Fruit fly (Drosophila melanogaster) whole organism, wandering third instar larva: Measurements from ENCODE around the gene hay.

Source experiments
- Abd-B ChIP-seq: fragments of >200 bp; optimal IDR thresholded peaks from 2 replicates; lab custom pipeline; 2017; ENCODE audit warnings: missing biosample characterization, missing genetic modification characterization
- CG9705 ChIP-seq: fragments of 200-800 bp; sonication (Bioruptor generic); optimal IDR thresholded peaks from 2 replicates; lab custom pipeline; 2018; ENCODE audit warnings: missing biosample characterization, mild to moderate bottlenecking, missing genetic modification characterization
- CrebA ChIP-seq: fragments of 200-800 bp; sonication (Bioruptor generic); optimal IDR thresholded peaks from 2 replicates; lab custom pipeline; 2016; ENCODE audit warnings: missing biosample characterization, mild to moderate bottlenecking, missing genetic modification characterization, borderline replicate concordance
- Dfd ChIP-seq: fragments of >200 bp; optimal IDR thresholded peaks from 2 replicates; lab custom pipeline; 2017; ENCODE audit warnings: missing biosample characterization, missing genetic modification characterization
- Dif ChIP-seq: fragments of 200-275, 200-300 bp; sonication (Bioruptor generic); optimal IDR thresholded peaks from 2 replicates; lab custom pipeline; 2018; ENCODE audit warnings: missing biosample characterization, missing genetic modification characterization; ENCODE audit not compliant: partially characterized antibody
- GATAd ChIP-seq: sonication (Bioruptor generic); optimal IDR thresholded peaks from 2 replicates; lab custom pipeline; 2016; ENCODE audit warnings: missing biosample characterization, missing genetic modification characterization
- HLH106 ChIP-seq: fragments of 200-800 bp; optimal IDR thresholded peaks from 3 replicates; lab custom pipeline; 2019; ENCODE audit warnings: missing biosample characterization, mild to moderate bottlenecking, missing genetic modification characterization, moderate library complexity
- Hnf4 ChIP-seq: fragments of 200-800 bp; sonication (Bioruptor generic); optimal IDR thresholded peaks from 2 replicates; lab custom pipeline; 2016; ENCODE audit warnings: missing biosample characterization, mild to moderate bottlenecking, missing genetic modification characterization
- Hr78 ChIP-seq: fragments of >200 bp; optimal IDR thresholded peaks from 2 replicates; lab custom pipeline; 2017; ENCODE audit warnings: missing biosample characterization, missing genetic modification characterization
- Hr83 ChIP-seq: fragments of 200-300 bp; sonication (Bioruptor generic); optimal IDR thresholded peaks from 2 replicates; lab custom pipeline; 2016; ENCODE audit warnings: missing biosample characterization, mild to moderate bottlenecking, missing genetic modification characterization, moderate library complexity; ENCODE audit not compliant: poor library complexity, severe bottlenecking
- Jra ChIP-seq: sonication (Bioruptor generic); optimal IDR thresholded peaks from 2 replicates; lab custom pipeline; 2016; ENCODE audit warnings: missing biosample characterization, missing genetic modification characterization
- Mio ChIP-seq: sonication (Bioruptor generic); optimal IDR thresholded peaks from 2 replicates; lab custom pipeline; 2016; ENCODE audit warnings: missing biosample characterization, missing genetic modification characterization
- N ChIP-seq: fragments of >200 bp; optimal IDR thresholded peaks from 2 replicates; lab custom pipeline; 2018; ENCODE audit warnings: missing biosample characterization, missing external identifiers, missing genetic modification characterization
- OdsH ChIP-seq: fragments of 200-800 bp; sonication (Bioruptor generic); optimal IDR thresholded peaks from 2 replicates; lab custom pipeline; 2016; ENCODE audit warnings: missing biosample characterization, mild to moderate bottlenecking, missing genetic modification characterization
- Rel ChIP-seq, 2 experiments: fragments of 200-800 bp; sonication (Bioruptor generic) in 1 of 2; optimal IDR thresholded peaks; 2 replicates in 1 of 2; 3 replicates in 1 of 2; lab custom pipeline; 2016 to 2019; ENCODE audit warnings: mild to moderate bottlenecking in 2 of 2, missing biosample characterization in 2 of 2, missing genetic modification characterization in 2 of 2, moderate library complexity in 1 of 2
- Sp1 ChIP-seq: fragments of 200-800 bp; sonication (Bioruptor generic); optimal IDR thresholded peaks from 3 replicates; lab custom pipeline; 2019; ENCODE audit warnings: missing biosample characterization, mild to moderate bottlenecking, missing genetic modification characterization, moderate library complexity
- Vsx2 ChIP-seq: fragments of 200-300, 225-300 bp; sonication (Bioruptor generic); optimal IDR thresholded peaks from 2 replicates; lab custom pipeline; 2018; ENCODE audit warnings: missing biosample characterization, missing genetic modification characterization; ENCODE audit not compliant: partially characterized antibody
- br ChIP-seq: fragments of 200-800 bp; sonication (Bioruptor generic); optimal IDR thresholded peaks from 2 replicates; lab custom pipeline; 2016; ENCODE audit warnings: missing biosample characterization, missing genetic modification characterization
- brk ChIP-seq: fragments of 200-800 bp; sonication (Bioruptor generic); optimal IDR thresholded peaks from 2 replicates; lab custom pipeline; 2016; ENCODE audit warnings: missing biosample characterization, mild to moderate bottlenecking, missing genetic modification characterization
- dl ChIP-seq, 2 experiments: fragments of 175-275, 200-275 bp in 1 of 2; fragments of 200-275 bp in 1 of 2; sonication (Bioruptor generic); optimal IDR thresholded peaks; lab custom pipeline; 2018; ENCODE audit warnings: mild to moderate bottlenecking in 2 of 2, missing biosample characterization in 2 of 2, missing genetic modification characterization in 2 of 2, moderate library complexity in 2 of 2; ENCODE audit not compliant: partially characterized antibody in 2 of 2, insufficient read depth in 1 of 2
- dmrt93B ChIP-seq: fragments of 200-800 bp; sonication (Bioruptor generic); optimal IDR thresholded peaks from 2 replicates; lab custom pipeline; 2018; ENCODE audit warnings: missing biosample characterization, mild to moderate bottlenecking, missing genetic modification characterization
- dsf ChIP-seq: sonication (Bioruptor generic); optimal IDR thresholded peaks from 2 replicates; lab custom pipeline; 2016; ENCODE audit warnings: missing biosample characterization, missing genetic modification characterization, borderline replicate concordance
- ey ChIP-seq: fragments of 200-800 bp; sonication (Bioruptor generic); optimal IDR thresholded peaks from 2 replicates; lab custom pipeline; 2016; ENCODE audit warnings: missing biosample characterization, missing genetic modification characterization
- fru ChIP-seq: fragments of 200-800 bp; sonication (Bioruptor generic); optimal IDR thresholded peaks from 3 replicates; lab custom pipeline; 2016; ENCODE audit warnings: missing biosample characterization, mild to moderate bottlenecking, missing genetic modification characterization
- h ChIP-seq: fragments of 200-800 bp; sonication (Bioruptor generic); optimal IDR thresholded peaks from 3 replicates; lab custom pipeline; 2016; ENCODE audit warnings: missing biosample characterization, mild to moderate bottlenecking, missing genetic modification characterization
- jim ChIP-seq: fragments of 175-275, 200-325 bp; sonication (Bioruptor generic); optimal IDR thresholded peaks from 2 replicates; lab custom pipeline; 2016; ENCODE audit warnings: missing biosample characterization, mild to moderate bottlenecking, missing genetic modification characterization
- lola ChIP-seq: fragments of >200 bp; optimal IDR thresholded peaks from 2 replicates; lab custom pipeline; 2017; ENCODE audit warnings: missing biosample characterization, missing genetic modification characterization
- pan ChIP-seq: fragments of >200 bp; optimal IDR thresholded peaks from 2 replicates; lab custom pipeline; 2017
- psq ChIP-seq: fragments of 200-800 bp; sonication (Bioruptor generic); optimal IDR thresholded peaks from 3 replicates; lab custom pipeline; 2017; ENCODE audit warnings: missing biosample characterization, mild to moderate bottlenecking, missing genetic modification characterization, moderate library complexity
- rgr ChIP-seq: fragments of 200-800 bp; sonication (Bioruptor generic); optimal IDR thresholded peaks from 3 replicates; lab custom pipeline; 2016; ENCODE audit warnings: missing biosample characterization, mild to moderate bottlenecking, missing genetic modification characterization
- sage ChIP-seq: fragments of 200-800 bp; sonication (Bioruptor generic); optimal IDR thresholded peaks from 2 replicates; lab custom pipeline; 2016; ENCODE audit warnings: missing biosample characterization, mild to moderate bottlenecking, missing genetic modification characterization
- usp ChIP-seq: fragments of >200 bp; optimal IDR thresholded peaks from 2 replicates; lab custom pipeline; 2017; ENCODE audit warnings: missing biosample characterization, missing genetic modification characterization
- woc ChIP-seq: sonication (Bioruptor generic); optimal IDR thresholded peaks from 2 replicates; lab custom pipeline; 2016; ENCODE audit warnings: missing biosample characterization, mild to moderate bottlenecking, missing genetic modification characterization

hay gene

dm6 chr3L:10669592-10670400, 38.9 kb downstream of the hay start:
- TF ChIP-seq pan, result no peak
- no peak for TF ChIP-seq OdsH
- no peak for TF ChIP-seq Hr83 (GFP tag; lab: Kevin White, UChicago)
- no peak for TF ChIP-seq Rel (GFP tag; optimal IDR thresholded peaks at IDR 0.05; lab: Kevin White, UChicago)
- TF ChIP-seq Rel (tag; optimal IDR thresholded peaks at IDR 0.05; lab: Kevin White, UChicago), result peak; percentile 92
- TF ChIP-seq Dfd, result peak; percentile 58
- TF ChIP-seq usp (GFP tag; lab: Kevin White, UChicago), result no peak

DNA sequence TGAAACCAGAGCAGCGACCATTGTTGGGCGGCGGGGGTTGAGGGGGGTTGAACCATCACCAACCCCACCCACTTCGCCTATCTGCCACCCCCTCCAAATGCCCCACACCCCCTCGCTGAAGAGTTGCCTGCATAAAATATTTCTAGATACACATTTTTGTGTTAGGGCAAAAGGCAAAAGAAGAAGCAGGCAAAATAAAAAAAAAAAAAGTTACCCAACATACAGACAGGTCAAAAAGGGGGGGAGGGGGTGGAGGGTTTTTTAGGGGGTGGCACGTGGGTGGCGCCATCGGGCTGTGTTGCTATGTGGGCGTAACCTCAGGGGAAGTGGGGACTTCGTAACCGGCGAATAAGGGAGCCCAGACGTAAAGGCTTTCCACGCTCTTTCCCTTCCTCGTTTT, 41.7 kb downstream of the hay start:
- TF ChIP-seq ey (GFP tag; lab: Kevin White, UChicago) (no peak), dmrt93B (GFP tag; lab: Kevin White, UChicago) (no peak), psq (no peak), lola (GFP tag; lab: Kevin White, UChicago) (no peak), br (GFP tag; lab: Kevin White, UChicago) (no peak), HLH106 (tag; lab: Kevin White, UChicago) (no peak)
- TF ChIP-seq, all 38 proteins: peak for 0

DNA sequence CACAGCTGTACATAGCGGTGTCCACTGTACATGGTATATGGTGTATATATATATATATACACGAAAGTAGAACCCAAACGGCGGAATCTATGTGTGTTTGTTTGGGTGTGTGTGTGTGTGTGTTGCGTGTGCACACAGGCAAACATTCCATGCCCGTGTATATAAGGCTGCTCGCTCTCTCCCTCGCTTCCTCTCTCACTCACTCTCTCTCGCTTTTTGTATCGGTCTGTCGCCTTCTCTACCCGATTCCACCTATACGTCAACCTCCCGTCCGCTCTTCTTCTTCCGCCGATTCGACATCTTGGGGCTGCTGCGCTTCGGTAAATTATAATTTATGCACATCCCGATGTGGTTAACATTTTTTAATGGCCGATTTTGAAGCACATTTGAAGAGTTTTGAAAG, 43.3 kb downstream of the hay start:
- TF ChIP-seq psq (peak; percentile 25), Dif (GFP tag; lab: Kevin White, UChicago) (peak; percentile 87), N (GFP tag; lab: Kevin White, UChicago) (peak; percentile 18), jim (GFP tag; lab: Kevin White, UChicago) (no peak), dl (GFP tag; optimal IDR thresholded peaks at IDR 0.05; lab: Kevin White, UChicago; ENCODE audit: insufficient read depth in 1 of 2, partially characterized antibody in 2 of 2) (peak; percentile 47 to 65), Hr83 (GFP tag; lab: Kevin White, UChicago) (peak; percentile 43), Rel (GFP tag; optimal IDR thresholded peaks at IDR 0.05; lab: Kevin White, UChicago) (peak; percentile 18), Rel (tag; optimal IDR thresholded peaks at IDR 0.05; lab: Kevin White, UChicago) (peak; percentile 30), pan (no peak), fru (GFP tag; lab: Kevin White, UChicago) (peak; percentile 6)

dm6 chr3L:10674940-10675339, 44.1 kb downstream of the hay start:
- TF ChIP-seq brk (GFP tag; lab: Kevin White, UChicago) (no peak), dl (GFP tag; optimal IDR thresholded peaks at IDR 0.05; lab: Kevin White, UChicago; ENCODE audit: insufficient read depth in 1 of 2, partially characterized antibody in 2 of 2) (no peak), pan (no peak), Sp1 (GFP tag; lab: Kevin White, UChicago) (no peak), dsf (GFP tag; lab: Kevin White, UChicago) (no peak), jim (GFP tag; lab: Kevin White, UChicago) (no peak), Vsx2 (GFP tag; lab: Kevin White, UChicago) (no peak), Mio (GFP tag; lab: Kevin White, UChicago) (no peak), ey (GFP tag; lab: Kevin White, UChicago) (no peak), Hnf4 (GFP tag; lab: Kevin White, UChicago) (no peak), GATAd (no peak), Jra (GFP tag; lab: Kevin White, UChicago) (no peak), psq (no peak), sage (no peak)

DNA sequence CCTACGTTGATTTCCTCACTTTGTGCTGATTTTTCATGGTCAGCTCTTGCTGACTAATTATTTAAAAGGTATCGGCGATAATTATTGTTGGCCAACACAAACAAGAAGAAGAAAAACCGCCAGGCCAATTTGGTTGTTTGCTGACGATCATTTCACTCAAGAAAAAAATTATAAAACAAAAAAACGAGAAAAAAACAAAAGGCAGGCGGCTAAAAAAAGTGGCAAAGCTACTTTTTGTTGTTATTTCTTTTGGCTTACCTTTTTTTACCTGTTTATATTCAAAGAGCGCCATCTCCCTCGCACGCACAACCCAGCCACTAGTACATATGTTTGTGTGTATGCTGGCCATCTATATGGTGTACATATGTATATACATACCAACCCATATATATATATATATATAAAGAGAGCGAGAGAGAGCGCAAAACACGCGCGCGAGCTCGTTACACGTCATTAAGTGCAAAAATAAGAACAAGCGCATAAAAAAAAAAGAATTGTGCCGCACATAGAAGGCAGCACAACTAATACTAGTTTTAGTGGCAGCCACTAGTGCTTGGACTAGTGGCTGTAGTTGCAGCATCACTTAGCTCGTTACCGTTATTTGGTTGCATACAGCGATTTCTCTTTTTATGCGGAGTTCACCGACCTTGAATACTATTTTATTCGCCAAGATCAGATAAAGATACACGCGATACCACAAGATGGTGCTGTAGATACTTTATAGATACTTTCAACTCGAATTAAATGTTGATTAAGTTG, 44.9 kb downstream of the hay start:
- TF ChIP-seq h (no peak), Vsx2 (GFP tag; lab: Kevin White, UChicago) (no peak), CG9705 (GFP tag; lab: Kevin White, UChicago) (no peak), lola (GFP tag; lab: Kevin White, UChicago) (no peak), dmrt93B (GFP tag; lab: Kevin White, UChicago) (no peak), N (GFP tag; lab: Kevin White, UChicago) (no peak), Hr78 (no peak), woc (no peak), brk (GFP tag; lab: Kevin White, UChicago) (peak; percentile 49), sage (peak; percentile 64), HLH106 (tag; lab: Kevin White, UChicago) (peak; percentile 5), GATAd (no peak), Jra (GFP tag; lab: Kevin White, UChicago) (no peak), rgr (GFP tag; lab: Kevin White, UChicago) (peak; percentile 14), jim (GFP tag; lab: Kevin White, UChicago) (peak; percentile 49), Mio (GFP tag; lab: Kevin White, UChicago) (no peak), Dif (GFP tag; lab: Kevin White, UChicago) (no peak), Rel (GFP tag; optimal IDR thresholded peaks at IDR 0.05; lab: Kevin White, UChicago) (peak; percentile 53), Rel (tag; optimal IDR thresholded peaks at IDR 0.05; lab: Kevin White, UChicago) (peak; percentile 45), psq (peak; percentile 23), ey (GFP tag; lab: Kevin White, UChicago) (no peak), Dfd (no peak), Abd-B (no peak), CrebA (no peak), fru (GFP tag; lab: Kevin White, UChicago) (no peak), Sp1 (GFP tag; lab: Kevin White, UChicago) (peak; percentile 74)
